Fruit fly (Drosophila melanogaster) whole organism, adult: ENCODE data around the gene CG4691.

ENCODE experiments used
- CG11617 ChIP-seq: fragments of 200-800 bp; sonication (Bioruptor generic); optimal IDR thresholded peaks from 2 replicates; lab custom pipeline; 2017; ENCODE audit warnings: mild to moderate bottlenecking, missing biosample characterization, missing genetic modification reagents, missing genetic modification characterization
- ovo ChIP-seq: fragments of 200-800 bp; sonication (Bioruptor generic); optimal IDR thresholded peaks from 2 replicates; lab custom pipeline; 2016; ENCODE audit warnings: missing biosample characterization, missing genetic modification characterization

DNA sequence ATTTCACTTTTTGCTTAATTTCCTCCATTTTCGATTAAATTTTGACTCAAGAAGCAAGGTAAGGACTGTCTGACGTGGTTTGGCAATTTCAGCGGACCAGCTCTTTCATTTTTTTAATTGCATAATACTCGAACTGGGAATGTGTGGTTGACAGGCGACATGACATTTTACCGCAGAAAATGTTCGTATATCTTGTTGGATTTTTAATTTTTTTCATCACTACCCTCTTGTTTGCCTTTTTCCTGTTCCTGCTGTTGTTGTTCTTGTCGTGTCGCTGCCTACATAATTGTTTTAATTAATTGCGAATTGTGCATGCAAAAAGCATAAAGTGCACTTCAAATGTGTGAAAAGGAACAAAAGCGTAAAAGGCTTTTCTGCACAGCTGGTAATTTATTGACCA is 30.5 kb upstream of the CG4691 start, which contains the start of gene CG42685:
- no peak for TF ChIP-seq CG11617 (GFP tag; lab: Kevin White, UChicago)
- TF ChIP-seq ovo (GFP tag; lab: Kevin White, UChicago): no peak
